Fruit fly (Drosophila melanogaster): Measurements from ENCODE around the gene Slc25A46b.

Slc25A46b gene

dm6 chr2L:18096268-18096667 lies at the start of gene Slc25A46b:
Gene Slc25A46b, plus strand, starts transcription at chr2L:18096568.
- TF ChIP-seq noc (tag; optimal IDR thresholded peaks at IDR 0.05), result no peak

dm6 chr2L:18067266-18067665 lies 29.1 kb upstream of the Slc25A46b start:
- TF ChIP-seq noc (tag; optimal IDR thresholded peaks at IDR 0.05), result no peak

dm6 chr2L:18077969-18078368 lies 18.4 kb upstream of the Slc25A46b start, which contains the start of gene Arr1:
Gene Arr1, plus strand, starts transcription at chr2L:18078269.
- no peak for TF ChIP-seq noc (tag; optimal IDR thresholded peaks at IDR 0.05)

dm6 chr2L:18081328-18081727 lies 15.0 kb upstream of the Slc25A46b start, which contains the start of gene ninaD:
Gene ninaD, plus strand, starts transcription at chr2L:18081628.
- TF ChIP-seq noc (tag; optimal IDR thresholded peaks at IDR 0.05), result no peak

- no peak for TF ChIP-seq noc (tag; optimal IDR thresholded peaks at IDR 0.05)
Observed at dm6 chr2L:18083956-18084355, 12.4 kb upstream of the Slc25A46b start, which contains the start of gene CG31741. Gene CG31741, plus strand, starts transcription at chr2L:18084256.

- TF ChIP-seq noc (tag; optimal IDR thresholded peaks at IDR 0.05), result no peak
Observed at dm6 chr2L:18091705-18092104, 4.7 kb upstream of the Slc25A46b start.

dm6 chr2L:18092156-18092555 lies 4.2 kb upstream of the Slc25A46b start, which contains the start of gene CG15153:
Gene CG15153, minus strand, starts transcription at chr2L:18092256.
- TF ChIP-seq noc (tag; optimal IDR thresholded peaks at IDR 0.05), result no peak

dm6 chr2L:18112435-18112834 lies 16.1 kb downstream of the Slc25A46b start:
- TF ChIP-seq noc (tag; optimal IDR thresholded peaks at IDR 0.05), result no peak

- no peak for TF ChIP-seq noc (tag; optimal IDR thresholded peaks at IDR 0.05)
Observed at dm6 chr2L:18113079-18113478, 16.7 kb downstream of the Slc25A46b start, which contains the start of gene CG44476. Gene CG44476, minus strand, starts transcription at chr2L:18113179.

- peak; percentile 6 for TF ChIP-seq noc (tag; optimal IDR thresholded peaks at IDR 0.05)
Observed at dm6 chr2L:18114176-18114703, 17.9 kb downstream of the Slc25A46b start, which contains the start of gene CG15152. Gene CG15152, plus strand, starts transcription at chr2L:18114547.

dm6 chr2L:18115104-18115503 lies 18.7 kb downstream of the Slc25A46b start:
- no peak for TF ChIP-seq noc (tag; optimal IDR thresholded peaks at IDR 0.05)

dm6 chr2L:18119643-18120042 lies 23.3 kb downstream of the Slc25A46b start, which contains the start of gene CG5758:
Gene CG5758, plus strand, starts transcription at chr2L:18119995.
- TF ChIP-seq noc (tag; optimal IDR thresholded peaks at IDR 0.05), result peak; percentile 18

dm6 chr2L:18121367-18122230 lies 25.2 kb downstream of the Slc25A46b start:
- no peak for TF ChIP-seq noc (tag; optimal IDR thresholded peaks at IDR 0.05)

- no peak for TF ChIP-seq noc (tag; optimal IDR thresholded peaks at IDR 0.05)
Observed at dm6 chr2L:18122231-18122551, 25.8 kb downstream of the Slc25A46b start.

dm6 chr2L:18122920-18123319 lies 26.6 kb downstream of the Slc25A46b start:
- no peak for TF ChIP-seq noc (tag; optimal IDR thresholded peaks at IDR 0.05)

dm6 chr2L:18125649-18126048 lies 29.3 kb downstream of the Slc25A46b start, which contains the start of gene Grl36b:
Gene Grl36b, minus strand, starts transcription at chr2L:18125749.
- TF ChIP-seq noc (tag; optimal IDR thresholded peaks at IDR 0.05), result no peak

- TF ChIP-seq noc (tag; optimal IDR thresholded peaks at IDR 0.05), result no peak
Observed at dm6 chr2L:18134615-18135014, 38.2 kb downstream of the Slc25A46b start.

All from whole organism, larva.